Worm (Caenorhabditis elegans): ENCODE measurements around the gene dhs-15.

DNA sequence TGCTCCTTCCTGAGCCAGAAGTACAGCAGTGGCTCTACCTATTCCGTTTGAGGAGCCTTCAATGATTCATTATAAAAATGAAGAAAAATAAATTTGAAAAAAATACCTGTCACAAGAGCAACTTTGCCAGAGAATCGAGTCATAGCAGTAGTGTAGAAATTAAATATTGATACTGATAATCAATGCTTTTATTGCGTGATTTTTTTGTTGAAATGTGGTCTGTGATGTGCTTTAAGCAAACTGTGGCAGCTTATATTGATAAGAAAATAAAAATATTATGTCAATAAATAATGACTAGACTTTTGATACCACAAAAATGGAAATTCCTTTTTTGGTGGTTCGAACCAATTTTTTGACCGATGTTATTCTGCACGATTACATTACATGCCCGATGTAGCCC lies 4.6 kb downstream of the dhs-15 start, which contains the start of gene dhs-14:
- TF ChIP-seq med-1 (GFP tag; optimal IDR thresholded peaks at IDR 0.05; ENCODE audit: insufficient read depth) (no peak), ztf-23 (GFP tag; IDR thresholded peaks at IDR 0.05) (no peak), klf-2 (GFP tag; conservative IDR thresholded peaks at IDR 0.05) (no peak), ztf-29 (GFP tag; IDR thresholded peaks at IDR 0.05) (no peak), flt-1 (GFP tag; IDR thresholded peaks at IDR 0.05) (no peak), ref-1 (GFP tag; conservative IDR thresholded peaks at IDR 0.05) (no peak), T22C8.4 (GFP tag; IDR thresholded peaks at IDR 0.05) (no peak), tab-1 (GFP tag; IDR thresholded peaks at IDR 0.05) (no peak), cog-1 (tag; optimal IDR thresholded peaks at IDR 0.05) (no peak)

Data from whole organism, midembryonic.